Worm (Caenorhabditis elegans) whole organism, young adult: ENCODE data around the gene W03G1.2.

Experiments
- B0019.2 ChIP-seq: fragments of 200-800 bp; sonication (Bioruptor generic); conservative IDR thresholded peaks from 2 replicates; pipeline ENCODE4 v1.3.6; 2022; ENCODE audit warnings: missing genetic modification reagents, missing genetic modification characterization, missing compliant biosample characterization
- C06A6.2 ChIP-seq: fragments of 200-800 bp; sonication (Bioruptor generic); conservative IDR thresholded peaks from 2 replicates; pipeline ENCODE4 v1.3.6; 2022; ENCODE audit warnings: missing genetic modification characterization, missing compliant biosample characterization
- D2030.7 ChIP-seq: fragments of 200-800 bp; sonication (Bioruptor generic); IDR thresholded peaks from 2 replicates; pipeline ENCODE4 v1.3.6; 2022; ENCODE audit warnings: missing genetic modification reagents, missing genetic modification characterization, missing compliant biosample characterization
- F23B12.7 ChIP-seq: sonication (generic microtip); optimal IDR thresholded peaks from 2 replicates; lab custom pipeline; 2017; ENCODE audit warnings: missing genetic modification characterization, mild to moderate bottlenecking, missing compliant biosample characterization, antibody characterized with exemption, moderate library complexity; ENCODE audit not compliant: insufficient read depth
- F49E8.2 ChIP-seq: sonication (generic microtip); optimal IDR thresholded peaks from 3 replicates; lab custom pipeline; 2017; ENCODE audit warnings: missing genetic modification characterization, mild to moderate bottlenecking, missing compliant biosample characterization, antibody characterized with exemption, moderate library complexity; ENCODE audit not compliant: insufficient read depth
- F52B5.7 ChIP-seq: sonication (generic microtip); optimal IDR thresholded peaks from 2 replicates; lab custom pipeline; 2016; ENCODE audit warnings: mild to moderate bottlenecking, missing genetic modification characterization, missing compliant biosample characterization
- T26A5.8 ChIP-seq: sonication (generic microtip); optimal IDR thresholded peaks from 2 replicates; lab custom pipeline; 2016; ENCODE audit warnings: missing genetic modification characterization, missing compliant biosample characterization
- Y53F4B.3 ChIP-seq: fragments of 200-800 bp; sonication (Bioruptor generic); IDR thresholded peaks from 2 replicates; pipeline ENCODE4 v1.3.6; 2022; ENCODE audit warnings: missing genetic modification reagents, missing genetic modification characterization, missing compliant biosample characterization
- ama-1 ChIP-seq, 3 experiments: fragments of 150-350 bp in 1 of 3; sonication (generic microtip) in 2 of 3; optimal IDR thresholded peaks; 2 replicates each; lab custom pipeline; 2014 to 2018; ENCODE audit warnings: missing biosample characterization in 2 of 3, missing genetic modification characterization in 2 of 3, missing genetic modification reagents in 2 of 3
- athp-1 ChIP-seq: sonication (generic microtip); optimal IDR thresholded peaks from 2 replicates; lab custom pipeline; 2017; ENCODE audit warnings: mild to moderate bottlenecking, missing genetic modification characterization, missing compliant biosample characterization
- attf-3 ChIP-seq: fragments of 200-800 bp; sonication (Bioruptor generic); conservative IDR thresholded peaks from 2 replicates; pipeline ENCODE4 v1.3.6; 2022; ENCODE audit warnings: missing genetic modification reagents, missing genetic modification characterization, missing compliant biosample characterization
- bed-2 ChIP-seq: fragments of 200-800 bp; sonication (Bioruptor generic); IDR thresholded peaks from 2 replicates; pipeline ENCODE4 v1.3.6; 2022; ENCODE audit warnings: missing genetic modification reagents, missing genetic modification characterization, missing compliant biosample characterization
- ccch-3 ChIP-seq: fragments of 200-800 bp; sonication (Bioruptor generic); optimal IDR thresholded peaks from 2 replicates; lab custom pipeline; 2018; ENCODE audit warnings: mild to moderate bottlenecking, missing genetic modification characterization, missing compliant biosample characterization
- cebp-1 ChIP-seq, 2 experiments: fragments of 200-800 bp in 1 of 2; sonication (Bioruptor generic) in 1 of 2; sonication (generic microtip) in 1 of 2; IDR thresholded peaks in 1 of 2; optimal IDR thresholded peaks in 1 of 2; 2 replicates each; pipeline versions ENCODE4 v1.3.6 to Lab custom; 2017 to 2022; ENCODE audit warnings: missing compliant biosample characterization in 2 of 2, missing genetic modification characterization in 2 of 2, mild to moderate bottlenecking in 1 of 2, missing genetic modification reagents in 1 of 2, moderate library complexity in 1 of 2
- ceh-40 ChIP-seq: fragments of 200-800 bp; sonication (Bioruptor generic); IDR thresholded peaks from 2 replicates; pipeline ENCODE4 v1.3.6; 2022; ENCODE audit warnings: missing genetic modification characterization, missing compliant biosample characterization
- ceh-91 ChIP-seq: fragments of 200-800 bp; sonication (Bioruptor generic); IDR thresholded peaks from 2 replicates; pipeline ENCODE4 v1.3.6; 2022; ENCODE audit warnings: missing genetic modification reagents, missing genetic modification characterization, missing compliant biosample characterization
- die-1 ChIP-seq: sonication (generic microtip); optimal IDR thresholded peaks from 2 replicates; lab custom pipeline; 2016; ENCODE audit warnings: missing genotype, mild to moderate bottlenecking, missing genetic modification characterization, missing compliant biosample characterization
- dox-1 ChIP-seq: fragments of 200-800 bp; sonication (Bioruptor generic); IDR thresholded peaks from 2 replicates; pipeline ENCODE4 v1.3.6; 2022; ENCODE audit warnings: missing genetic modification reagents, missing genetic modification characterization, missing compliant biosample characterization
- efl-1 ChIP-seq: fragments of 150-350 bp; optimal IDR thresholded peaks from 2 replicates; lab custom pipeline; 2014; ENCODE audit warnings: missing biosample characterization, missing genetic modification reagents, missing genetic modification characterization
- egl-18 ChIP-seq: fragments of 200-800 bp; sonication (Bioruptor generic); IDR thresholded peaks from 2 replicates; pipeline ENCODE4 v1.3.6; 2022; ENCODE audit warnings: missing genetic modification reagents, missing genetic modification characterization, missing compliant biosample characterization
- hlh-12 ChIP-seq: sonication (generic microtip); optimal IDR thresholded peaks from 2 replicates; lab custom pipeline; 2016; ENCODE audit warnings: missing genetic modification characterization, missing compliant biosample characterization
- hmg-1.2 ChIP-seq: fragments of 200-800 bp; sonication (Bioruptor generic); IDR thresholded peaks from 2 replicates; pipeline ENCODE4 v1.3.6; 2022; ENCODE audit warnings: missing genetic modification reagents, missing genetic modification characterization, missing compliant biosample characterization
- lag-1 ChIP-seq: fragments of 200-800 bp; sonication (Bioruptor generic); IDR thresholded peaks from 2 replicates; pipeline ENCODE4 v1.3.6; 2022; ENCODE audit warnings: missing genetic modification reagents, missing genetic modification characterization, missing compliant biosample characterization
- let-526 ChIP-seq: fragments of 200-800 bp; sonication (Bioruptor generic); IDR thresholded peaks from 2 replicates; pipeline ENCODE4 v1.3.6; 2022; ENCODE audit warnings: missing genetic modification reagents, missing genetic modification characterization, missing compliant biosample characterization
- lin-54 ChIP-seq: fragments of 200-800 bp; sonication (Bioruptor generic); optimal IDR thresholded peaks from 2 replicates; lab custom pipeline; 2018; ENCODE audit warnings: mild to moderate bottlenecking, missing genetic modification characterization, missing compliant biosample characterization
- nhr-27 ChIP-seq: fragments of 200-800 bp; sonication (Bioruptor generic); optimal IDR thresholded peaks from 2 replicates; lab custom pipeline; 2018; ENCODE audit warnings: mild to moderate bottlenecking, missing genetic modification characterization, moderate library complexity, missing compliant biosample characterization
- pbrm-1 ChIP-seq: fragments of 200-800 bp; sonication (Bioruptor generic); IDR thresholded peaks from 2 replicates; pipeline ENCODE4 v1.3.6; 2022; ENCODE audit warnings: missing genetic modification reagents, missing genetic modification characterization, missing compliant biosample characterization
- pha-4 ChIP-seq: fragments of 150-350 bp; sonication (generic microtip); optimal IDR thresholded peaks from 2 replicates; lab custom pipeline; 2014; ENCODE audit warnings: missing biosample characterization, missing genetic modification reagents, missing genetic modification characterization
- rec-8 ChIP-seq, 2 experiments: sonication (generic microtip); optimal IDR thresholded peaks; 2 replicates each; lab custom pipeline; 2016; ENCODE audit warnings: mild to moderate bottlenecking in 2 of 2, missing genetic modification characterization in 2 of 2, missing genetic modification reagents in 2 of 2, missing genotype in 2 of 2, missing biosample characterization in 1 of 2, missing compliant biosample characterization in 1 of 2, moderate library complexity in 1 of 2
- repo-1 ChIP-seq: sonication (generic microtip); optimal IDR thresholded peaks from 2 replicates; lab custom pipeline; 2017; ENCODE audit warnings: mild to moderate bottlenecking, missing genetic modification characterization, missing compliant biosample characterization
- rpc-1 ChIP-seq, 2 experiments: fragments of 150-350 bp in 1 of 2; sonication (generic microtip) in 1 of 2; optimal IDR thresholded peaks; 2 replicates each; lab custom pipeline; 2014 to 2018; ENCODE audit warnings: missing biosample characterization in 1 of 2, missing genetic modification characterization in 1 of 2, missing genetic modification reagents in 1 of 2, missing genotype in 1 of 2
- snpc-1.1 ChIP-seq: sonication (generic microtip); optimal IDR thresholded peaks from 2 replicates; lab custom pipeline; 2017; ENCODE audit warnings: missing genetic modification characterization, mild to moderate bottlenecking, missing compliant biosample characterization, antibody characterized with exemption, moderate library complexity, missing genotype, missing genetic modification reagents; ENCODE audit not compliant: insufficient read depth
- snpc-1.3 ChIP-seq: sonication (generic microtip); optimal IDR thresholded peaks from 2 replicates; lab custom pipeline; 2017; ENCODE audit warnings: missing genetic modification characterization, mild to moderate bottlenecking, missing compliant biosample characterization, antibody characterized with exemption, moderate library complexity, missing genotype, missing genetic modification reagents; ENCODE audit not compliant: insufficient read depth
- snpc-3.4 ChIP-seq: sonication (generic microtip); optimal IDR thresholded peaks from 2 replicates; lab custom pipeline; 2017; ENCODE audit warnings: missing genetic modification characterization, mild to moderate bottlenecking, missing compliant biosample characterization, antibody characterized with exemption, moderate library complexity, missing genotype, missing genetic modification reagents
- unc-130 ChIP-seq: sonication (generic microtip); optimal IDR thresholded peaks from 2 replicates; lab custom pipeline; 2016; ENCODE audit warnings: missing genetic modification reagents, missing genetic modification characterization, missing compliant biosample characterization
- unc-62 ChIP-seq: fragments of 150-350 bp; optimal IDR thresholded peaks from 2 replicates; lab custom pipeline; 2014; ENCODE audit warnings: missing biosample characterization, missing genetic modification reagents, missing genetic modification characterization
- xnd-1 ChIP-seq: sonication (generic microtip); optimal IDR thresholded peaks from 2 replicates; lab custom pipeline; 2016; ENCODE audit warnings: missing genotype, missing genetic modification reagents, missing genetic modification characterization, missing compliant biosample characterization
- zfh-2 ChIP-seq: fragments of 200-800 bp; sonication (Bioruptor generic); conservative IDR thresholded peaks from 2 replicates; pipeline ENCODE4 v1.3.6; 2022; ENCODE audit warnings: missing genetic modification reagents, missing genetic modification characterization, missing compliant biosample characterization
- zim-3 ChIP-seq: sonication (generic microtip); optimal IDR thresholded peaks from 2 replicates; lab custom pipeline; 2017; ENCODE audit warnings: mild to moderate bottlenecking, missing genetic modification characterization, moderate library complexity, missing compliant biosample characterization
- ztf-28 ChIP-seq: fragments of 200-800 bp; sonication (Bioruptor generic); IDR thresholded peaks from 2 replicates; pipeline ENCODE4 v1.3.6; 2022; ENCODE audit warnings: missing genetic modification reagents, missing genetic modification characterization, missing compliant biosample characterization
- ztf-6 ChIP-seq: fragments of 200-800 bp; sonication (Bioruptor generic); IDR thresholded peaks from 2 replicates; pipeline ENCODE4 v1.3.6; 2022; ENCODE audit warnings: missing genetic modification reagents, missing genetic modification characterization, missing compliant biosample characterization

W03G1.2 gene

DNA sequence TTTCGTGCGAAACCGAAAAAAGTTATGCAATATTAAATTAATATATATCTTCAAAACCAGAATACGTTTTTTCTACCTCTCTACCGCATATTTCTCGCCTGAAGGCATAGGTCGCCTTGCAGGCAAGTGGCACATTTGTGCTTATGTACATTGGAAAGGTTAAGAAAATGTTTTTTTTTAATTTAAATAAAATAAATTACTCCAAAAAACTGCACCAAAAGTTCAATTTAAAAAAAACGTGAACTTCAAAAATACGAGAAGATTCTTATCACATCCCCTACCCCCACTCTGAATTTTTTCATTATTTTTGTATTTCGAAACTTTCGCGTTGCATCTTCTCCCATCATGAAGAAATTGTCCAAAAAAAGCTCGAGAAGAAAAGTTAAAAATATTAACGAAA, at the start of gene W03G1.2:
Gene W03G1.2, plus strand, starts transcription at position 301 of the 400 bp plus-strand sequence.
- no peak for TF ChIP-seq efl-1
- no peak for TF ChIP-seq pbrm-1 (GFP tag; lab: Robert Waterston, UW)
- TF ChIP-seq snpc-1.1: no peak
- TF ChIP-seq snpc-1.3 (tag; lab: Kevin White, UChicago): no peak
- no peak for TF ChIP-seq ceh-40 (GFP tag; lab: Robert Waterston, UW)
- TF ChIP-seq bed-2 (GFP tag; lab: Robert Waterston, UW): no peak
- no peak for TF ChIP-seq unc-62
- TF ChIP-seq let-526 (GFP tag; lab: Robert Waterston, UW): no peak
- TF ChIP-seq unc-130 (GFP tag; lab: Kevin White, UChicago): no peak

DNA sequence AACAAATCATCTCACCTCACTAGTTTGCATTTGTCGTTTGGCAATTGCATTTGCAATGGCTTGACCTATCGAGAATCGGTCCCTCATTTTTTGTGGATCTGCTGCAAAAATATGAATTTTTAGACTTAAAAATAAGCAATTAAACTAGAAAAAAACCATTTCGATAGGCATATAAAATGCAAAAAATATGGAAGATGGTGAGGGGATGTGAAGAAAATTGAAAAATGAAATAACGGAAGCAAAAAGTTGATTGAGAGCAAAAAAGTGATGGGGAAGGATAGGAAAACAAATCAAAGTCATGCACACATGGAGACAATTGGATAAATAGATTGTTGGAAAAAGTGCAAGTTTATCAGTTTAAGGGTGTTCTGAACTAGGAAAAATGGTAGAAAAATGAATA, 43.4 kb upstream of the W03G1.2 start, which contains the start of gene npr-37:
Gene npr-37, minus strand, starts transcription at position 101 of the 400 bp plus-strand sequence.
- TF ChIP-seq hlh-12 (tag; lab: Kevin White, UChicago) (no peak), F23B12.7 (tag; lab: Kevin White, UChicago) (no peak)

DNA sequence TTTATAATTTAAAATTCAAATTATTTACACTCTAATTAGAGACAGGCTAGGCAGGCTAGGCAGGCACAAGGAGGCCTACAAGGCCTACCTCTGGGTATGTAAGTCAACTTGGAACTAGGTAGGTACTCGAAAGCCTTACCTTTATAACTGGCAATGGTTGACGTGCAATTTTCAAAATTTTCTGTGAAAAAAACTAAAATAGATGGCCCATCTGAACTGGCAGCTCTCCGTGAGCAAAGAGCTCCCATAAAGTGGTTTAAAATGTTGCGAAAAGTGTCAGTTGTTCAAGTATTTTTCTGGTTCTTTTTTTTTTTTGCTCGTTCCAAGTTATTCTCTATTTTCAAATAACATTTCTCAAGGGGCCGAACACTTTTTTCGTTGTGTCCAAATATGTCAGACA, 40.4 kb upstream of the W03G1.2 start:
- no peak for TF ChIP-seq Y53F4B.3 (GFP tag; lab: Robert Waterston, UW)
- TF ChIP-seq D2030.7 (GFP tag; lab: Robert Waterston, UW): no peak
- no peak for TF ChIP-seq rec-8 (tag; optimal IDR thresholded peaks at IDR 0.05; lab: Kevin White, UChicago)
- TF ChIP-seq hmg-1.2 (GFP tag; lab: Robert Waterston, UW): no peak
- no peak for TF ChIP-seq lag-1
- TF ChIP-seq zfh-2 (GFP tag; lab: Robert Waterston, UW): no peak
- TF ChIP-seq xnd-1 (tag; lab: Kevin White, UChicago): no peak
- no peak for TF ChIP-seq lin-54 (GFP tag; lab: Kevin White, UChicago)
- no peak for TF ChIP-seq ccch-3
- no peak for TF ChIP-seq athp-1 (tag; lab: Kevin White, UChicago)
- no peak for TF ChIP-seq F52B5.7 (tag; lab: Kevin White, UChicago)
- TF ChIP-seq pha-4 (tag; lab: Kevin White, UChicago): no peak
- no peak for TF ChIP-seq T26A5.8 (tag; lab: Kevin White, UChicago)
- TF ChIP-seq ama-1 (optimal IDR thresholded peaks at IDR 0.05; lab: Kevin White, UChicago): no peak
- no peak for TF ChIP-seq ama-1 (GFP tag; optimal IDR thresholded peaks at IDR 0.05; lab: Kevin White, UChicago)
- TF ChIP-seq B0019.2 (GFP tag; lab: Robert Waterston, UW): no peak
- TF ChIP-seq, all 124 proteins: peak for 0

DNA sequence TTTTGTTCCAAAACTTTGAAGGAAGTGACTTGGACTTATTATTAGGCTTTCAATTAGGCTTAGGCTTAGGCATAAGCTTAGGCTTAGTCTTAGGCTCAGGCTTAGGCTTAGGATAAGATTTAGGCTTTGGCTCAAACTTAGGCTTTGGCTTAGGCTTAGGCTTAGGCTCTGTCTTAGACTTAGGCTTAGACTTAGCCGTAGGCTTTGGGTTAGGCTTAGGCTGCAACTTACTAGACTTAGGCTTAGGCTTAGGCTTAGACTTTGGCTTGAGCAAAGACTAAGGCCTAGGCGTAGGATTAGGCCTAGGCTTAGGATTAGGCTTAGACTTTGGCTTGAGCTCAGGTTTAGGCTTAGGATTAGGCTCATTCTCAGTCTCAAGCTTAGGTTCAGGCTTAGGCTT, 39.7 kb upstream of the W03G1.2 start:
- TF ChIP-seq hlh-12 (tag; lab: Kevin White, UChicago) (no peak), snpc-3.4 (tag; lab: Kevin White, UChicago) (no peak), nhr-27 (tag; lab: Kevin White, UChicago) (no peak), unc-62 (no peak), ztf-28 (GFP tag; lab: Robert Waterston, UW) (no peak), ztf-6 (GFP tag; lab: Robert Waterston, UW) (no peak), ceh-91 (no peak), snpc-1.3 (tag; lab: Kevin White, UChicago) (no peak)

DNA sequence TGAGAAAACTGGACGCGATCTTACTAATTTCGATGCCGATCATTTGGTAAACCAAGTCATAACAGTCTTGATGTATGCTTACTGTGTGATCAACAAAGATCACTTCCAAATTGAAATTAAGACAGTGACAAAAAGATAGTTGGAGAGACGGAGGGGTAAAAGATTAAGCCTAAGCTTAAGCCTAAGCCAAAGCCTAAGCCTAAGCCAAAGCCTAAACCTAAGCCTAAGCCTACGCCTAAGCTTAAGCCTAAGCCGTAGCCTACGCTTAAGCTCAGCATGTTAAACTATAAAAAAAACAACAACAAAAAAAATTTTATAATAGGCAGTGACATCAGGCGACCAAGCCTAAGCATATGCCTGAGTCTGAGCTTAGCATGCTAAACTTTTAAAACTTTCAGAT, 27.3 kb upstream of the W03G1.2 start:
- TF ChIP-seq egl-18 (no peak), F49E8.2 (tag; lab: Kevin White, UChicago) (no peak), rpc-1 (optimal IDR thresholded peaks at IDR 0.05; lab: Kevin White, UChicago) (no peak), rpc-1 (tag; optimal IDR thresholded peaks at IDR 0.05; lab: Kevin White, UChicago) (no peak), zim-3 (no peak), die-1 (no peak), dox-1 (GFP tag; lab: Robert Waterston, UW) (no peak), repo-1 (tag; lab: Kevin White, UChicago) (no peak), attf-3 (no peak), C06A6.2 (no peak), cebp-1 (GFP tag; IDR thresholded peaks at IDR 0.05; lab: Robert Waterston, UW) (no peak), cebp-1 (tag; optimal IDR thresholded peaks at IDR 0.05; lab: Kevin White, UChicago) (no peak), unc-62 (no peak)
